Fruit fly (Drosophila melanogaster): Measurements from ENCODE around the gene CG6813.

DNA sequence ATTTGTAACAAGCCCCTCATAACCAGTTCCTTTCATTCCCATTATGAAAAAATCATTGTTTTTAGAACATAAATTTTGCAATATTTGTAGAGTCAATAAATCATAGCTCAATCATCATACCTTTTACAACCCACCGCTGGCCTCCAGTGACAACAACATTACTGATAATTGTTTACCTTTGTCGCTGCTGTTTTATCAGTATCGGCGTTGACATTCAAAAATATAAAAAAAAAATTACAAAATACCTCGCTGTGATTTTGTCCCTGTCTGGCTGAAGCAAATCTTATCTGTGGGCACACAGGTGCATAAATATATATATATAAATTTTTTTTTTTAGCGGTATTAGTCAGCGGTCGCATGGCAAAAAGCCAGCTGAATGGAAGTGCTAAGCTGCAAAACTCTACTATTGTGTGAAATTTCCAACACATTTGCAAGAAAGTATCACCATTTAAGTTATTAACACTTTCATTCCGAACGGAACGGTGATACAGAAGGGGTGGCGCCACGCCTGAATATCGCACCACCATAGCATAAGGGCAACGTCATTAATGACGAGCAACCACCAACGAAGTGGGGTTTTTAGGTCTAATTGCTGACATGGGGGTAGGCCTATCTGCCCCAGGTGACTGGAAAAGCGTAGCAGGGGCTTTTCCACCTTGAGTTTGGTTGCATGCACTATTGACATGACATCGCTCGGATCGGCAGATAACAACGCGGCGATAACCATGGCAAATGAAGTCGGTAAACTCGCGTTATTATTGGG lies 39.7 kb upstream of the CG6813 start:
- peak; percentile 25 for TF ChIP-seq CG12768 (GFP tag; optimal IDR thresholded peaks at IDR 0.05)
- no peak for TF ChIP-seq CG5204 (GFP tag; optimal IDR thresholded peaks at IDR 0.05)
- no peak for TF ChIP-seq pad (GFP tag; optimal IDR thresholded peaks at IDR 0.05)
- TF ChIP-seq Crg-1 (GFP tag; optimal IDR thresholded peaks at IDR 0.05) = no peak
- peak; percentile 88 for TF ChIP-seq kay (GFP tag; ENCODE audit: borderline replicate concordance)

All from whole organism, adult.